Worm (Caenorhabditis elegans): ENCODE measurements around the gene cap-1.

cap-1 gene

ce11 chrIV:7188528-7189422 is 41.2 kb downstream of the cap-1 start, which contains the start of gene srlf-7:
TSS of gene srlf-7 (plus strand) at chrIV:7189287.
- peak; percentile 2 for TF ChIP-seq swsn-7 (tag; optimal IDR thresholded peaks at IDR 0.05)
- peak; percentile 9 for TF ChIP-seq lin-13 (GFP tag; optimal IDR thresholded peaks at IDR 0.05)
- TF ChIP-seq mef-2 (tag; optimal IDR thresholded peaks at IDR 0.05) = no peak
- TF ChIP-seq fos-1 (tag; optimal IDR thresholded peaks at IDR 0.05) = peak; percentile 6
- TF ChIP-seq nhr-77 (tag; optimal IDR thresholded peaks at IDR 0.05) = peak; percentile 58
- no peak for TF ChIP-seq hlh-4 (tag; optimal IDR thresholded peaks at IDR 0.05)
- peak; percentile 86 for TF ChIP-seq nhr-85 (tag)
- TF ChIP-seq fkh-10 (GFP tag; optimal IDR thresholded peaks at IDR 0.05) = peak; percentile 54
- TF ChIP-seq jun-1 (tag; optimal IDR thresholded peaks at IDR 0.05) = peak; percentile 66
- TF ChIP-seq zag-1 (tag; optimal IDR thresholded peaks at IDR 0.05) = no peak
- TF ChIP-seq nhr-237 (tag; optimal IDR thresholded peaks at IDR 0.05) = no peak
- peak; percentile 84 for TF ChIP-seq nhr-20 (tag; optimal IDR thresholded peaks at IDR 0.05)
- no peak for TF ChIP-seq unc-62 (GFP tag; optimal IDR thresholded peaks at IDR 0.05)
- no peak for TF ChIP-seq irx-1 (tag; optimal IDR thresholded peaks at IDR 0.05)
- TF ChIP-seq aha-1 (tag; optimal IDR thresholded peaks at IDR 0.05) = no peak
- peak; percentile 77 for TF ChIP-seq nhr-90 (tag; optimal IDR thresholded peaks at IDR 0.05; ENCODE audit: poor library complexity)
- TF ChIP-seq dpl-1 (GFP tag; optimal IDR thresholded peaks at IDR 0.05) = peak in 1 of 3 experiments; percentile 36
- peak; percentile 40 for TF ChIP-seq nhr-19 (GFP tag; conservative IDR thresholded peaks at IDR 0.05)
- TF ChIP-seq elt-3 (tag; optimal IDR thresholded peaks at IDR 0.05) = peak in 5 of 6 experiments; percentile 55 to 98 (median 90)
- peak; percentile 58 for TF ChIP-seq tbx-2 (tag; optimal IDR thresholded peaks at IDR 0.05)
- no peak for TF ChIP-seq ceh-88 (GFP tag; IDR thresholded peaks at IDR 0.05)
- TF ChIP-seq unc-86 (tag; optimal IDR thresholded peaks at IDR 0.05) = no peak
- TF ChIP-seq efl-1 (optimal IDR thresholded peaks at IDR 0.05) = peak in 1 of 2 experiments; percentile 25
- no peak for TF ChIP-seq efl-1 (GFP tag; optimal IDR thresholded peaks at IDR 0.05 in 1 of 2)
- peak in 1 of 2 experiments; percentile 80 for TF ChIP-seq lin-35 (GFP tag; optimal IDR thresholded peaks at IDR 0.05)
- no peak for TF ChIP-seq hpl-2 (GFP tag; optimal IDR thresholded peaks at IDR 0.05)
- peak; percentile 99 for TF ChIP-seq elt-2 (tag; optimal IDR thresholded peaks at IDR 0.05)
- no peak for TF ChIP-seq snpc-4 (tag; optimal IDR thresholded peaks at IDR 0.05)
- no peak for TF ChIP-seq ceh-90 (tag; optimal IDR thresholded peaks at IDR 0.05)
- no peak for TF ChIP-seq sptf-1 (tag; optimal IDR thresholded peaks at IDR 0.05)
- TF ChIP-seq pag-3 (tag; optimal IDR thresholded peaks at IDR 0.05; ENCODE audit: borderline replicate concordance, insufficient read depth) = no peak
- TF ChIP-seq lsy-2 (tag; optimal IDR thresholded peaks at IDR 0.05) = peak in 1 of 2 experiments; percentile 31
- no peak for TF ChIP-seq C04F5.9 (tag; optimal IDR thresholded peaks at IDR 0.05)
- TF ChIP-seq C16A3.4 (tag; optimal IDR thresholded peaks at IDR 0.05) = peak; percentile 37
- no peak for TF ChIP-seq aly-2 (tag; optimal IDR thresholded peaks at IDR 0.05)
- TF ChIP-seq tlp-1 (tag; optimal IDR thresholded peaks at IDR 0.05) = no peak
- peak; percentile 67 for TF ChIP-seq blmp-1 (tag; optimal IDR thresholded peaks at IDR 0.05)
- peak; percentile 81 for TF ChIP-seq lin-14 (GFP tag; optimal IDR thresholded peaks at IDR 0.05)
- TF ChIP-seq nhr-71 (tag; optimal IDR thresholded peaks at IDR 0.05) = peak; percentile 78
- TF ChIP-seq snu-23 (GFP tag; optimal IDR thresholded peaks at IDR 0.05) = peak; percentile 52

ce11 chrIV:7188030-7188429 is 42.0 kb downstream of the cap-1 start, which contains the start of gene C42D4.13:
TSS of gene C42D4.13 (minus strand) at chrIV:7188130.
- TF ChIP-seq unc-86 (tag; optimal IDR thresholded peaks at IDR 0.05) (no peak), snu-23 (GFP tag; optimal IDR thresholded peaks at IDR 0.05) (no peak), nhr-90 (tag; optimal IDR thresholded peaks at IDR 0.05; ENCODE audit: poor library complexity) (no peak), nhr-20 (tag; optimal IDR thresholded peaks at IDR 0.05) (no peak), mdl-1 (tag; optimal IDR thresholded peaks at IDR 0.05) (no peak), hpl-2 (GFP tag; optimal IDR thresholded peaks at IDR 0.05) (no peak), aha-1 (tag; optimal IDR thresholded peaks at IDR 0.05) (no peak), Y116A8C.19 (tag; optimal IDR thresholded peaks at IDR 0.05; ENCODE audit: borderline replicate concordance) (no peak), nhr-84 (tag; optimal IDR thresholded peaks at IDR 0.05) (no peak), nhr-11 (tag; optimal IDR thresholded peaks at IDR 0.05) (no peak)

Data from whole organism, L1 larva.